Worm (Caenorhabditis elegans): Measurements from ENCODE around the gene F46G10.1.

Gene F46G10.1

DNA sequence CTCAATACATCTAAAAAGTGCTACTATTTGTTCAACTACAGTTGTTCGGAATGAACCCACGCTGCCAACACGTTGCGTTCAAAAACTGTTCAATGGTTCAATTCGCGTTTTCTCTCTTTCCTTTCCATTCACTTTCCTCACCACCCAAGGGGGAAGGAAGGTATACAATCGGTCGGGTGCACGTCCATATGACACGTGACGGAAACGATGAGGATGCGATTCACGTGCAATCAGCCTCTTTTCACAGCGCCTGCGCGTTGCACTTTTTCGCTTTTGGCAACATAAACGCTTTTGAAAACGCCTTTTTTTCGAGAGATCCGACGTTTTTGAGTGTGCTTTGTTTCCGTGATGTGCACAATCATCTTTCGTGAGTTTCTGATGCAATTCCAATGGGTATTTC is 47.0 kb upstream of the F46G10.1 start (continued):
- TF ChIP-seq nhr-47 (tag; optimal IDR thresholded peaks at IDR 0.05) (peak; percentile 87), xbp-1 (tag; optimal IDR thresholded peaks at IDR 0.05) (peak; percentile 69), C04F5.9 (tag; optimal IDR thresholded peaks at IDR 0.05) (peak; percentile 53), blmp-1 (tag; optimal IDR thresholded peaks at IDR 0.05) (peak; percentile 99), nhr-77 (tag; optimal IDR thresholded peaks at IDR 0.05) (peak; percentile 83), Y116A8C.19 (tag; optimal IDR thresholded peaks at IDR 0.05; ENCODE audit: borderline replicate concordance) (no peak), ceh-63 (GFP tag; optimal IDR thresholded peaks at IDR 0.05) (peak; percentile 61), dsc-1 (tag; optimal IDR thresholded peaks at IDR 0.05) (peak; percentile 35)

DNA sequence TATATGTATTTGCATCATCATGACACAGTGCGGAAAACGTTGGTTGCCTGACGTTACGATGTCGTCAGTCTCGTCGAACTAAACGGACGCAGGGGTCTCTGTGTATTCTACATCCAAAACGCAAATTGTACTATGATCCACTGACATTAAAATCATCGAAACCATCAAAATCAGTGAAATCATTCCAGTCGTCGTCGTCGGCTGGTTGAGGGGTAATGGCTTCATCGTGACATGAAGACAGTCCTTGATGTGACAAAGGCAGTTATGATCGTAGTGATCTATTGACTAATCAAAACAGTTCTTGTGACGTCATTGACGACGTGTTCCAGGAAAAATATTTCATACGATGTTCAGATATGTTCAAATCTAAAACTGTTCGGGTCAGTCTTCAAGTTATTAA is 46.1 kb upstream of the F46G10.1 start:
- TF ChIP-seq nhr-76 (tag; optimal IDR thresholded peaks at IDR 0.05) = no peak
- TF ChIP-seq jun-1 (tag; optimal IDR thresholded peaks at IDR 0.05) = no peak
- no peak for TF ChIP-seq zip-4 (GFP tag; optimal IDR thresholded peaks at IDR 0.05)
- peak; percentile 33 for TF ChIP-seq nhr-19 (GFP tag; conservative IDR thresholded peaks at IDR 0.05)
- no peak for TF ChIP-seq ztf-11 (tag; optimal IDR thresholded peaks at IDR 0.05)
- TF ChIP-seq nhr-71 (tag; optimal IDR thresholded peaks at IDR 0.05) = peak; percentile 20
- TF ChIP-seq sup-37 (GFP tag; optimal IDR thresholded peaks at IDR 0.05) = no peak
- no peak for TF ChIP-seq mdl-1 (tag; optimal IDR thresholded peaks at IDR 0.05)
- no peak for TF ChIP-seq ces-1 (GFP tag; optimal IDR thresholded peaks at IDR 0.05)
- TF ChIP-seq xbp-1 (tag; optimal IDR thresholded peaks at IDR 0.05) = no peak
- no peak for TF ChIP-seq lin-39 (tag; optimal IDR thresholded peaks at IDR 0.05)
- no peak for TF ChIP-seq lin-35 (GFP tag; optimal IDR thresholded peaks at IDR 0.05)
- no peak for TF ChIP-seq mab-9 (GFP tag; IDR thresholded peaks at IDR 0.05)
- no peak for TF ChIP-seq fos-1 (tag; optimal IDR thresholded peaks at IDR 0.05)
- no peak for TF ChIP-seq nhr-28 (tag; optimal IDR thresholded peaks at IDR 0.05)
- no peak for TF ChIP-seq dsc-1 (tag; optimal IDR thresholded peaks at IDR 0.05)
- no peak for TF ChIP-seq alr-1 (tag; optimal IDR thresholded peaks at IDR 0.05; ENCODE audit: borderline replicate concordance)
- no peak for TF ChIP-seq isw-1 (GFP tag; IDR thresholded peaks at IDR 0.05)
- TF ChIP-seq skn-1 (tag; optimal IDR thresholded peaks at IDR 0.05) = no peak
- TF ChIP-seq nhr-77 (tag; optimal IDR thresholded peaks at IDR 0.05) = no peak
- peak; percentile 84 for TF ChIP-seq blmp-1 (tag; optimal IDR thresholded peaks at IDR 0.05)
- no peak for TF ChIP-seq aly-2 (tag; optimal IDR thresholded peaks at IDR 0.05)
- TF ChIP-seq elt-2 (tag; optimal IDR thresholded peaks at IDR 0.05) = no peak
- TF ChIP-seq nhr-90 (tag; optimal IDR thresholded peaks at IDR 0.05; ENCODE audit: poor library complexity) = no peak
- TF ChIP-seq C16A3.4 (tag; optimal IDR thresholded peaks at IDR 0.05) = no peak
- TF ChIP-seq ama-1 (optimal IDR thresholded peaks at IDR 0.05) = no peak
- no peak for TF ChIP-seq lir-3 (tag; optimal IDR thresholded peaks at IDR 0.05; ENCODE audit: poor library complexity)
- TF ChIP-seq lin-15B (tag; optimal IDR thresholded peaks at IDR 0.05) = no peak
- TF ChIP-seq mef-2 (tag; optimal IDR thresholded peaks at IDR 0.05) = no peak
- TF ChIP-seq swsn-7 (tag; optimal IDR thresholded peaks at IDR 0.05) = no peak
- TF ChIP-seq hpl-2 (GFP tag; optimal IDR thresholded peaks at IDR 0.05) = no peak
- no peak for TF ChIP-seq efl-1 (optimal IDR thresholded peaks at IDR 0.05)
- TF ChIP-seq efl-1 (GFP tag; optimal IDR thresholded peaks at IDR 0.05 in 1 of 2) = no peak
- peak; percentile 56 for TF ChIP-seq nhr-85 (tag)
- TF ChIP-seq zag-1 (tag; optimal IDR thresholded peaks at IDR 0.05) = no peak
- TF ChIP-seq C34B4.2 (tag; optimal IDR thresholded peaks at IDR 0.05) = no peak
- no peak for TF ChIP-seq unc-130 (tag; optimal IDR thresholded peaks at IDR 0.05)
- no peak for TF ChIP-seq nhr-47 (tag; optimal IDR thresholded peaks at IDR 0.05)
- TF ChIP-seq ceh-90 (tag; optimal IDR thresholded peaks at IDR 0.05) = no peak
- no peak for TF ChIP-seq fkh-10 (GFP tag; optimal IDR thresholded peaks at IDR 0.05)
- TF ChIP-seq ceh-82 (tag; optimal IDR thresholded peaks at IDR 0.05) = no peak
- TF ChIP-seq ztf-4 (tag; optimal IDR thresholded peaks at IDR 0.05) = no peak
- TF ChIP-seq nhr-84 (tag; optimal IDR thresholded peaks at IDR 0.05) = no peak
- no peak for TF ChIP-seq mep-1 (tag; optimal IDR thresholded peaks at IDR 0.05)
- TF ChIP-seq efl-3 (GFP tag; optimal IDR thresholded peaks at IDR 0.05) = no peak
- TF ChIP-seq rnt-1 (tag; optimal IDR thresholded peaks at IDR 0.05) = no peak
- peak; percentile 42 for TF ChIP-seq nhr-20 (tag; optimal IDR thresholded peaks at IDR 0.05)
- TF ChIP-seq nhr-11 (tag; optimal IDR thresholded peaks at IDR 0.05) = no peak
- TF ChIP-seq nhr-237 (tag; optimal IDR thresholded peaks at IDR 0.05) = no peak
- TF ChIP-seq fkh-8 (tag; optimal IDR thresholded peaks at IDR 0.05) = no peak
